Worm (Caenorhabditis elegans): Measurements from ENCODE around the gene pms-2.

The pms-2 gene

DNA sequence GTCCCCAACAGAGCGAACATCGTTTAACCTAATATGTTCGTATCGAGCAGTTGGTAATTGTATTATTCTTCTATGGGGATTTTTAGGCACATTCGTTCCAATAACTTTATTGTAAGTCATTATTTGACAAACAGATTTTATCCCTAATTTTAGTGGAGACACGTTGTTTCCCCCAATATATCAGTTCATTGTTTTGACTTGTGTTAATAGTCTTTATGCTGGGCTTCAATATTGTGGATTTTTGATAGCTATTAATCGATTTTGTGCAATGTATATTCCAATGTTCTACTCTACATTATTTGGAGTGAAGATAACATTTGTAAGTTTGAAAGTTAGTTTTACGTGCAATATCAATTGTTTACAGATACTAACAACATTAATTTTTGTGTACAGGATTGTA lies 23.5 kb upstream of the pms-2 start:
- TF ChIP-seq zip-4 (GFP tag; optimal IDR thresholded peaks at IDR 0.05) = no peak
- TF ChIP-seq ceh-82 (tag; optimal IDR thresholded peaks at IDR 0.05) = no peak
- TF ChIP-seq C16A3.4 (tag; optimal IDR thresholded peaks at IDR 0.05) = no peak
- no peak for TF ChIP-seq skn-1 (tag; optimal IDR thresholded peaks at IDR 0.05)
- TF ChIP-seq C04F5.9 (tag; optimal IDR thresholded peaks at IDR 0.05) = no peak
- TF ChIP-seq nhr-71 (tag; optimal IDR thresholded peaks at IDR 0.05) = no peak
- TF ChIP-seq hpl-2 (GFP tag; optimal IDR thresholded peaks at IDR 0.05) = no peak
- no peak for TF ChIP-seq unc-86 (tag; optimal IDR thresholded peaks at IDR 0.05)
- TF ChIP-seq pax-3 (tag; optimal IDR thresholded peaks at IDR 0.05) = no peak
- no peak for TF ChIP-seq egl-13 (tag; optimal IDR thresholded peaks at IDR 0.05)
- no peak for TF ChIP-seq lin-35 (GFP tag; optimal IDR thresholded peaks at IDR 0.05)
- no peak for TF ChIP-seq sox-4 (tag; optimal IDR thresholded peaks at IDR 0.05)
- no peak for TF ChIP-seq nhr-19 (GFP tag; conservative IDR thresholded peaks at IDR 0.05)
- TF ChIP-seq nhr-28 (tag; optimal IDR thresholded peaks at IDR 0.05) = no peak

DNA sequence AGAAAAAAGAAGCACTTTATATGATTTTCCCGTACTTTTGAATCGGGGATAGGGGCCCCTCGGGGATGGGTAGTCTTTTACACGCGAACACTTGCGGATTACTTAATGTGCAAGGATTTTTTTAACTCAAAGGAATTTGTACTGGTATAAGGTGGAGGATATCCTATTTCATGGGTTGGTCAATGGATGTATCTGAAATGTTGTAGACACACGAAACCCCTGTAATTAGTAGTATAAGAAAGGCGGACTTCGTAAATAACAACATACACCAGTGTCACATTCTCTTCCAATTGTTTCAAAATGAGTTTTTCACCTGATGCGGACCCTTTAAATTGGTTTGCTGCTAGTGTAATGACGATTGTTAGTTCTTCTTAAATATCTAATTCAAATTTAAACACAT lies 23.0 kb upstream of the pms-2 start, which contains the start of gene srx-80:
Gene srx-80 (plus strand): TSS at position 301 of the 400 bp plus-strand sequence.
- no peak for TF ChIP-seq xbp-1 (tag; optimal IDR thresholded peaks at IDR 0.05)
- TF ChIP-seq efl-1 (optimal IDR thresholded peaks at IDR 0.05) = no peak
- peak in 1 of 2 experiments; percentile 75 for TF ChIP-seq efl-1 (GFP tag; optimal IDR thresholded peaks at IDR 0.05 in 1 of 2)
- no peak for TF ChIP-seq zag-1 (tag; optimal IDR thresholded peaks at IDR 0.05)

DNA sequence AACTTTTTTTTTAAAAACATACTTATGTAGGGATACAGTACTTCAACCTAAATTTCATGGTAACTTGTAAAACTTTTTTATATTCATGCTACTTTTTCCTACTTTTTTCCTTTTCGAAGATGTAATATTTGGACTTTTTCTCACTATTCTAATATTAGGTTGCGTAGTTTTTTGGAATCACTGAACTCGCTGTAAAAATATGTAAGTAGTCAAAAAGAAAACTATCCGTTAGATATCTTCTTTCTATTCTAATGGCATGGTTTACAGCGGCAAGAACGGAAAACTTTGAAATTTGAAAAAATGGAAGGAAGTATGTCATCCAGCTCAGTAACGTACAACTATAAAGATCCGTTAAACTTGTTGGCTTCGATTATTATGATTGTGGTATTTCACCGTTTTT lies 19.0 kb upstream of the pms-2 start, which contains the start of gene srx-82:
Gene srx-82 (plus strand): TSS at position 301 of the 400 bp plus-strand sequence.
- TF ChIP-seq nhr-84 (tag; optimal IDR thresholded peaks at IDR 0.05) (no peak), nhr-237 (tag; optimal IDR thresholded peaks at IDR 0.05) (no peak), mef-2 (tag; optimal IDR thresholded peaks at IDR 0.05) (no peak), tbx-2 (tag; optimal IDR thresholded peaks at IDR 0.05) (no peak)

DNA sequence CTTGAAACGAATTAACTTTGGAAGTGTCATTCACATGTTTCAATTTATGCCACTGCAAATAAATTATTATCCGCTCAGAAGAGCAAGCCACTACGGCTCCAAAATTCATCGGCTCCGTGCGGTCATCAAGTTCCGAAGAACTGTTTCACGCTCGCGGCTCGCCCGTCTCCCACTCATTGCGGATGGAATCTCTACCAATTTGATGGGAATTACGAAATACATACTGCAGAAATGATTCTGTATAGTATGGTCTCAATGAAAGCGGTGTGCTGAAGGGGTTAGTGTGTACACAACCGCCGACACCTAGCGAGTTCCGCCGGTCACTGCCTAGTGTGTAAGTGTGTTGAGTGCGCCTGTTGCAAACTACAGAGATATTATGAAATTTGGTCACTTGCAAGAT lies 14.7 kb upstream of the pms-2 start:
- TF ChIP-seq ztf-4 (tag; optimal IDR thresholded peaks at IDR 0.05) (no peak), lin-13 (GFP tag; optimal IDR thresholded peaks at IDR 0.05) (no peak), hpl-2 (GFP tag; optimal IDR thresholded peaks at IDR 0.05) (peak; percentile 56), jun-1 (tag; optimal IDR thresholded peaks at IDR 0.05) (no peak), vab-15 (tag; optimal IDR thresholded peaks at IDR 0.05) (no peak), skn-1 (tag; optimal IDR thresholded peaks at IDR 0.05) (peak; percentile 11), nhr-85 (tag) (peak; percentile 87), sox-4 (tag; optimal IDR thresholded peaks at IDR 0.05) (no peak), C16A3.4 (tag; optimal IDR thresholded peaks at IDR 0.05) (no peak), fos-1 (tag; optimal IDR thresholded peaks at IDR 0.05) (no peak), fkh-4 (tag; optimal IDR thresholded peaks at IDR 0.05; ENCODE audit: borderline replicate concordance) (no peak), ama-1 (optimal IDR thresholded peaks at IDR 0.05) (no peak), ceh-90 (tag; optimal IDR thresholded peaks at IDR 0.05) (no peak), lsy-2 (tag; optimal IDR thresholded peaks at IDR 0.05) (no peak), alr-1 (tag; optimal IDR thresholded peaks at IDR 0.05; ENCODE audit: borderline replicate concordance) (no peak), blmp-1 (tag; optimal IDR thresholded peaks at IDR 0.05) (no peak), nhr-76 (tag; optimal IDR thresholded peaks at IDR 0.05) (no peak), C34B4.2 (tag; optimal IDR thresholded peaks at IDR 0.05) (no peak), nhr-77 (tag; optimal IDR thresholded peaks at IDR 0.05) (no peak), nhr-237 (tag; optimal IDR thresholded peaks at IDR 0.05) (no peak), ceh-82 (tag; optimal IDR thresholded peaks at IDR 0.05) (peak; percentile 42 to 54 (median 49)), nhr-20 (tag; optimal IDR thresholded peaks at IDR 0.05) (peak; percentile 75), dpl-1 (GFP tag; optimal IDR thresholded peaks at IDR 0.05) (peak in 1 of 3 experiments; percentile 0), swsn-7 (tag; optimal IDR thresholded peaks at IDR 0.05) (peak; percentile 29), nhr-11 (tag; optimal IDR thresholded peaks at IDR 0.05) (no peak), isw-1 (GFP tag; IDR thresholded peaks at IDR 0.05) (no peak), ztf-11 (tag; optimal IDR thresholded peaks at IDR 0.05) (no peak), lin-14 (GFP tag; optimal IDR thresholded peaks at IDR 0.05) (no peak), unc-130 (tag; optimal IDR thresholded peaks at IDR 0.05) (no peak), nhr-12 (tag; optimal IDR thresholded peaks at IDR 0.05) (no peak), Y116A8C.19 (tag; optimal IDR thresholded peaks at IDR 0.05; ENCODE audit: borderline replicate concordance) (no peak), fkh-8 (tag; optimal IDR thresholded peaks at IDR 0.05) (no peak), nhr-71 (tag; optimal IDR thresholded peaks at IDR 0.05) (peak; percentile 80), lir-3 (tag; optimal IDR thresholded peaks at IDR 0.05; ENCODE audit: poor library complexity) (no peak)

All from whole organism, L1 larva.